Fruit fly (Drosophila melanogaster): ENCODE measurements around the gene Ythdc1.

- no peak for TF ChIP-seq D1 (tag; optimal IDR thresholded peaks at IDR 0.05)
- TF ChIP-seq CG15710 (tag; optimal IDR thresholded peaks at IDR 0.05): no peak
- no peak for TF ChIP-seq CG9948 (tag; optimal IDR thresholded peaks at IDR 0.05)
- TF ChIP-seq Pif1A (GFP tag; optimal IDR thresholded peaks at IDR 0.05): no peak
- TF ChIP-seq CG13204 (GFP tag; optimal IDR thresholded peaks at IDR 0.05): no peak
Observed at dm6 chr3L:3397309-3397821, 23.4 kb upstream of the Ythdc1 start.

Measured in whole organism, pupa.